Fruit fly (Drosophila melanogaster) S2 (cell line): ENCODE data around the gene eIF3e.

Source experiments
- CG8478 ChIP-seq: fragments of >200 bp; optimal IDR thresholded peaks from 2 replicates; lab custom pipeline; 2018
- CTCF ChIP-seq, 2 experiments: fragments of >200 bp; optimal IDR thresholded peaks; 2 replicates each; lab custom pipeline; 2018

- no peak for TF ChIP-seq CTCF (optimal IDR thresholded peaks at IDR 0.05; lab: Kevin White, UChicago)
- no peak for TF ChIP-seq CG8478 (lab: Kevin White, UChicago)
These were observed 18.6 kb downstream of the eIF3e start for dm6 chr3L:16768001-16768652.
